Fruit fly (Drosophila melanogaster): Measurements from ENCODE around the gene Septin2.

Septin2 gene

dm6 chr3R:20588480-20588785 lies 277 bp upstream of the Septin2 start, which contains the start of gene Srp72 (continued):
- TF ChIP-seq CkIIα-i1 (GFP tag; IDR thresholded peaks at IDR 0.05) (no peak), CG14441 (GFP tag; IDR thresholded peaks at IDR 0.05) (peak; percentile 47; the same call in 1 of the 2 replicates), zfh1 (GFP tag; IDR thresholded peaks at IDR 0.05) (peak; percentile 48; the same call in 1 of the 3 replicates), CG10366 (GFP tag; IDR thresholded peaks at IDR 0.05) (peak; percentile 23; the same call in 1 of the 2 replicates), Sox102F (GFP tag; optimal IDR thresholded peaks at IDR 0.05) (peak; percentile 41), YL-1 (GFP tag; optimal IDR thresholded peaks at IDR 0.05) (peak; percentile 54), CG34422 (GFP tag; IDR thresholded peaks at IDR 0.05) (no peak), Hsf (GFP tag; optimal IDR thresholded peaks at IDR 0.05) (peak; percentile 48), Dll (GFP tag; IDR thresholded peaks at IDR 0.05; ENCODE audit: partially characterized antibody) (0 out of 4 replicates have a peak, but pooled peaks have one; percentile 43), ERR (GFP tag; optimal IDR thresholded peaks at IDR 0.05) (no peak), pzg (GFP tag; optimal IDR thresholded peaks at IDR 0.05) (peak; percentile 35), Dfd (GFP tag; optimal IDR thresholded peaks at IDR 0.05) (no peak), CG4707 (GFP tag; optimal IDR thresholded peaks at IDR 0.05) (no peak), CG6254 (GFP tag; optimal IDR thresholded peaks at IDR 0.05) (no peak), CG11456 (GFP tag; IDR thresholded peaks at IDR 0.05) (no peak), CG7928 (GFP tag; optimal IDR thresholded peaks at IDR 0.05) (peak; percentile 43), CG3995 (GFP tag; optimal IDR thresholded peaks at IDR 0.05) (peak; percentile 21), CG31365 (tag; optimal IDR thresholded peaks at IDR 0.05) (no peak), bowl (GFP tag; IDR thresholded peaks at IDR 0.05) (no peak), sug (tag; optimal IDR thresholded peaks at IDR 0.05) (peak; percentile 40), twi (tag; optimal IDR thresholded peaks at IDR 0.05) (peak; percentile 28), Oli (tag; optimal IDR thresholded peaks at IDR 0.05) (peak; percentile 24), CG13624 (GFP tag; optimal IDR thresholded peaks at IDR 0.05) (no peak), CG4617 (GFP tag; optimal IDR thresholded peaks at IDR 0.05; ENCODE audit: borderline replicate concordance) (peak; percentile 11), CG11398 (GFP tag; optimal IDR thresholded peaks at IDR 0.05) (no peak), CG7963 (GFP tag; IDR thresholded peaks at IDR 0.05; ENCODE audit: partially characterized antibody) (no peak), Lhr (GFP tag; optimal IDR thresholded peaks at IDR 0.05) (peak; percentile 26), CG6683 (GFP tag; optimal IDR thresholded peaks at IDR 0.05) (no peak), pho (GFP tag; optimal IDR thresholded peaks at IDR 0.05) (no peak), sna (GFP tag; IDR thresholded peaks at IDR 0.05; ENCODE audit: partially characterized antibody) (no peak; the same call in 1 of the 2 replicates), NfI (GFP tag; optimal IDR thresholded peaks at IDR 0.05) (peak; percentile 31), CG10959 (GFP tag; IDR thresholded peaks at IDR 0.05) (no peak), caup (GFP tag; optimal IDR thresholded peaks at IDR 0.05; ENCODE audit: severe bottlenecking) (no peak), CG10462 (GFP tag; optimal IDR thresholded peaks at IDR 0.05) (peak; percentile 17), dysf (GFP tag; IDR thresholded peaks at IDR 0.05) (no peak), Hmr (GFP tag; optimal IDR thresholded peaks at IDR 0.05) (peak; percentile 37), schlank (tag; optimal IDR thresholded peaks at IDR 0.05) (no peak), CG8281 (tag; optimal IDR thresholded peaks at IDR 0.05) (no peak), D19A (tag; optimal IDR thresholded peaks at IDR 0.05) (peak; percentile 20), HHEX (GFP tag; optimal IDR thresholded peaks at IDR 0.05) (peak; percentile 22), CG14710 (tag; optimal IDR thresholded peaks at IDR 0.05) (peak; percentile 75), CG7271 (tag; optimal IDR thresholded peaks at IDR 0.05) (no peak)
